Worm (Caenorhabditis elegans): ENCODE results near the gene cyp-31A5.

- no peak for TF ChIP-seq ztf-11 (tag; optimal IDR thresholded peaks at IDR 0.05)
- TF ChIP-seq ama-1 (optimal IDR thresholded peaks at IDR 0.05): no peak
- no peak for TF ChIP-seq nhr-47 (tag; optimal IDR thresholded peaks at IDR 0.05)
- TF ChIP-seq aly-2 (tag; optimal IDR thresholded peaks at IDR 0.05): no peak
- TF ChIP-seq nhr-76 (tag; optimal IDR thresholded peaks at IDR 0.05): no peak
- no peak for TF ChIP-seq ceh-8 (GFP tag; optimal IDR thresholded peaks at IDR 0.05)
- no peak for TF ChIP-seq elt-2 (tag; optimal IDR thresholded peaks at IDR 0.05)
- TF ChIP-seq lin-13 (GFP tag; optimal IDR thresholded peaks at IDR 0.05): no peak
- TF ChIP-seq ces-1 (GFP tag; optimal IDR thresholded peaks at IDR 0.05): no peak
- no peak for TF ChIP-seq skn-1 (tag; optimal IDR thresholded peaks at IDR 0.05)
- no peak for TF ChIP-seq pqm-1 (tag; optimal IDR thresholded peaks at IDR 0.05)
- TF ChIP-seq pag-3 (tag; optimal IDR thresholded peaks at IDR 0.05; ENCODE audit: borderline replicate concordance, insufficient read depth): no peak
Observed at ce11 chrIV:13356005-13356404, 45.1 kb upstream of the cyp-31A5 start.
